Worm (Caenorhabditis elegans): Measurements from ENCODE around the gene Y39A1A.18.

The Y39A1A.18 gene

DNA sequence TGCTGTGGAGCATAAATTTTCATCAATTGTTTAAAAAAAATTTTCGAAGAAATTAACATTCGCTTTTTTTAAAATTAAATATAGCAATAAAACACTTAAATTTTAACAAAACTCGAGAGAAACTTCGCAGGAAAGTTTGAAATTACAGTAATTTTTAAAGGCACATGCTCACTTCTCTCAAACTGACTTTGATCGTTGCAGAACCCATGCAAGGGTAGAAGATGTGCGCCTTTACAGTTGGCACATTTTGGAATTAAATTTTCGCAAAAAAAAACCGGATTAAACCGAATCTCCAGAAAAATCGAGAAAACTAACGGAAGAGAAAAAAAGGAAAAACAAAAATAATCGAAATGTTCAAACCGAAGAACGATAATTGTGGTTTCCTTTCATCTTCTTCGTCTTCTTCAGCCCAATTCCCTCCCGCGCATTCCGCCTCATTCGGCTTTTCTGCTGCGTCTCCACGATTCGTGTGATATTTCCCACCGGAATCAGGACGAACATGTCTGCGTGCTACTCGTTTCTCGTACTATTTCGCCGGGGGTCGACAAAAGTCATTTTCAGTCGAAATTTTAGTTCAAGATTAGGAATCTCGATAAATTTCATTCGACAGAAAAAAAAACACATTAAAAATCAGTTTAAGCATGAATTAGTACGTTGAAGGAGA lies 42.2 kb upstream of the Y39A1A.18 start (continued):
- TF ChIP-seq ZK185.1 (tag; optimal IDR thresholded peaks at IDR 0.05; ENCODE audit: poor library complexity, severe bottlenecking) (no peak), hmg-1.2 (GFP tag; IDR thresholded peaks at IDR 0.05) (peak; percentile 92), nhr-179 (tag; optimal IDR thresholded peaks at IDR 0.05) (no peak), snpc-3.4 (tag; optimal IDR thresholded peaks at IDR 0.05) (no peak), attf-3 (GFP tag; conservative IDR thresholded peaks at IDR 0.05) (no peak), C17E4.6 (GFP tag; IDR thresholded peaks at IDR 0.05) (no peak), sdz-38 (tag; optimal IDR thresholded peaks at IDR 0.05) (no peak), xnd-1 (tag; optimal IDR thresholded peaks at IDR 0.05) (peak; percentile 9), attf-6 (GFP tag; IDR thresholded peaks at IDR 0.05) (no peak), nhr-27 (tag; optimal IDR thresholded peaks at IDR 0.05) (no peak), ztf-3 (GFP tag; optimal IDR thresholded peaks at IDR 0.05) (no peak), mes-4 (tag; optimal IDR thresholded peaks at IDR 0.05) (no peak), B0261.1 (tag; optimal IDR thresholded peaks at IDR 0.05) (no peak), efl-1 (GFP tag; optimal IDR thresholded peaks at IDR 0.05) (no peak), egrh-3 (GFP tag; IDR thresholded peaks at IDR 0.05) (no peak), hsf-1 (GFP tag; IDR thresholded peaks at IDR 0.05) (no peak), mcd-1 (GFP tag; IDR thresholded peaks at IDR 0.05) (peak; percentile 35; the same call in 1 of the 2 replicates), F23B12.7 (tag; optimal IDR thresholded peaks at IDR 0.05; ENCODE audit: insufficient read depth) (no peak), repo-1 (tag; optimal IDR thresholded peaks at IDR 0.05) (peak; percentile 10), lsy-27 (tag; optimal IDR thresholded peaks at IDR 0.05; ENCODE audit: borderline replicate concordance, insufficient read depth) (no peak), lin-40 (tag; optimal IDR thresholded peaks at IDR 0.05) (no peak), madf-6 (GFP tag; IDR thresholded peaks at IDR 0.05) (0 out of 2 replicates have a peak, but pooled peaks have one; percentile 38), rpc-1 (optimal IDR thresholded peaks at IDR 0.05) (no peak), rpc-1 (tag; optimal IDR thresholded peaks at IDR 0.05) (no peak), pha-4 (tag; optimal IDR thresholded peaks at IDR 0.05) (no peak), ztf-26 (tag; optimal IDR thresholded peaks at IDR 0.05) (no peak), lag-1 (GFP tag; IDR thresholded peaks at IDR 0.05) (no peak), ama-1 (optimal IDR thresholded peaks at IDR 0.05) (no peak), ama-1 (GFP tag; optimal IDR thresholded peaks at IDR 0.05) (no peak), ceh-100 (GFP tag; IDR thresholded peaks at IDR 0.05) (no peak), nhr-80 (tag; optimal IDR thresholded peaks at IDR 0.05) (no peak), ceh-58 (GFP tag; IDR thresholded peaks at IDR 0.05) (no peak), D2030.7 (GFP tag; IDR thresholded peaks at IDR 0.05) (no peak), zim-3 (tag; optimal IDR thresholded peaks at IDR 0.05) (no peak), nfyb-1 (GFP tag; IDR thresholded peaks at IDR 0.05) (0 out of 2 replicates have a peak, but pooled peaks have one; percentile 10), Y79H2A.3 (GFP tag; conservative IDR thresholded peaks at IDR 0.05) (no peak), bed-2 (GFP tag; IDR thresholded peaks at IDR 0.05) (no peak), zfh-2 (GFP tag; conservative IDR thresholded peaks at IDR 0.05) (no peak), attf-5 (GFP tag; optimal IDR thresholded peaks at IDR 0.05) (no peak), somi-1 (GFP tag; optimal IDR thresholded peaks at IDR 0.05) (no peak), madf-10 (tag; optimal IDR thresholded peaks at IDR 0.05) (no peak), ceh-40 (GFP tag; IDR thresholded peaks at IDR 0.05) (no peak), hlh-26 (GFP tag; conservative IDR thresholded peaks at IDR 0.05) (no peak), ceh-91 (GFP tag; IDR thresholded peaks at IDR 0.05) (no peak), hlh-12 (tag; optimal IDR thresholded peaks at IDR 0.05) (no peak), F52B5.7 (tag; optimal IDR thresholded peaks at IDR 0.05) (no peak), lin-35 (GFP tag; optimal IDR thresholded peaks at IDR 0.05) (no peak), ekl-4 (GFP tag; IDR thresholded peaks at IDR 0.05) (no peak), nfya-1 (tag; optimal IDR thresholded peaks at IDR 0.05; ENCODE audit: borderline replicate concordance, insufficient read depth) (no peak)
